Worm (Caenorhabditis elegans) whole organism, young adult: ENCODE measurements around the gene smcl-1.

Experiments used
- F23B12.7 ChIP-seq: sonication (generic microtip); optimal IDR thresholded peaks from 2 replicates; lab custom pipeline; 2017; ENCODE audit warnings: missing genetic modification characterization, mild to moderate bottlenecking, missing compliant biosample characterization, antibody characterized with exemption, moderate library complexity; ENCODE audit not compliant: insufficient read depth
- F33H1.4 ChIP-seq: fragments of 200-800 bp; sonication (Bioruptor generic); IDR thresholded peaks from 2 replicates; pipeline ENCODE4 v1.3.6; 2022; ENCODE audit warnings: missing genetic modification reagents, missing genetic modification characterization, missing compliant biosample characterization
- T07F8.4 ChIP-seq: sonication (generic microtip); optimal IDR thresholded peaks from 2 replicates; lab custom pipeline; 2016; ENCODE audit warnings: mild to moderate bottlenecking, missing genetic modification characterization, moderate library complexity, missing compliant biosample characterization
- Y53F4B.3 ChIP-seq: fragments of 200-800 bp; sonication (Bioruptor generic); IDR thresholded peaks from 2 replicates; pipeline ENCODE4 v1.3.6; 2022; ENCODE audit warnings: missing genetic modification reagents, missing genetic modification characterization, missing compliant biosample characterization
- atf-7 ChIP-seq: sonication (generic microtip); optimal IDR thresholded peaks from 2 replicates; lab custom pipeline; 2017; ENCODE audit warnings: mild to moderate bottlenecking, missing genetic modification characterization, missing compliant biosample characterization
- attf-3 ChIP-seq: fragments of 200-800 bp; sonication (Bioruptor generic); conservative IDR thresholded peaks from 2 replicates; pipeline ENCODE4 v1.3.6; 2022; ENCODE audit warnings: missing genetic modification reagents, missing genetic modification characterization, missing compliant biosample characterization
- cebp-1 ChIP-seq, 2 experiments: fragments of 200-800 bp in 1 of 2; sonication (Bioruptor generic) in 1 of 2; sonication (generic microtip) in 1 of 2; IDR thresholded peaks in 1 of 2; optimal IDR thresholded peaks in 1 of 2; 2 replicates each; pipeline versions ENCODE4 v1.3.6 to Lab custom; 2017 to 2022; ENCODE audit warnings: missing compliant biosample characterization in 2 of 2, missing genetic modification characterization in 2 of 2, mild to moderate bottlenecking in 1 of 2, missing genetic modification reagents in 1 of 2, moderate library complexity in 1 of 2
- ceh-91 ChIP-seq: fragments of 200-800 bp; sonication (Bioruptor generic); IDR thresholded peaks from 2 replicates; pipeline ENCODE4 v1.3.6; 2022; ENCODE audit warnings: missing genetic modification reagents, missing genetic modification characterization, missing compliant biosample characterization
- lin-40 ChIP-seq: sonication (generic microtip); optimal IDR thresholded peaks from 2 replicates; lab custom pipeline; 2016; ENCODE audit warnings: missing genetic modification characterization, mild to moderate bottlenecking, missing compliant biosample characterization, missing genotype, missing genetic modification reagents
- lin-54 ChIP-seq: fragments of 200-800 bp; sonication (Bioruptor generic); optimal IDR thresholded peaks from 2 replicates; lab custom pipeline; 2018; ENCODE audit warnings: mild to moderate bottlenecking, missing genetic modification characterization, missing compliant biosample characterization
- mcd-1 ChIP-seq: fragments of 200-800 bp; sonication (Bioruptor generic); IDR thresholded peaks from 2 replicates; pipeline ENCODE4 v1.3.6; 2022; ENCODE audit warnings: missing genetic modification reagents, missing genetic modification characterization, missing compliant biosample characterization

ce11 chrX:11725646-11726045 lies 32.4 kb downstream of the smcl-1 start:
- no peak for TF ChIP-seq ceh-91 (GFP tag; lab: Robert Waterston, UW)
- no peak for TF ChIP-seq F33H1.4 (GFP tag; lab: Robert Waterston, UW)
- TF ChIP-seq lin-40 (tag; lab: Kevin White, UChicago), result no peak
- no peak for TF ChIP-seq F23B12.7 (tag; lab: Kevin White, UChicago)
- no peak for TF ChIP-seq lin-54 (GFP tag; lab: Kevin White, UChicago)
- no peak for TF ChIP-seq Y53F4B.3
- TF ChIP-seq attf-3, result no peak
- no peak for TF ChIP-seq mcd-1 (GFP tag; lab: Robert Waterston, UW)
- TF ChIP-seq T07F8.4 (tag; lab: Kevin White, UChicago), result no peak
- no peak for TF ChIP-seq cebp-1 (GFP tag; IDR thresholded peaks at IDR 0.05; lab: Robert Waterston, UW)
- no peak for TF ChIP-seq cebp-1 (tag; optimal IDR thresholded peaks at IDR 0.05; lab: Kevin White, UChicago)
- no peak for TF ChIP-seq atf-7
